Worm (Caenorhabditis elegans) whole organism, L3 larva: ENCODE data around the gene srg-8.

Source experiments
- R02D3.7 ChIP-seq: fragments of 150-350 bp; optimal IDR thresholded peaks from 2 replicates; lab custom pipeline; 2014; ENCODE audit warnings: missing biosample characterization, missing genetic modification characterization
- ama-1 ChIP-seq: fragments of 150-350 bp; optimal IDR thresholded peaks from 2 replicates; lab custom pipeline; 2018
- ceh-16 ChIP-seq: sonication (generic microtip); optimal IDR thresholded peaks from 2 replicates; lab custom pipeline; 2017; ENCODE audit warnings: missing biosample characterization, missing genetic modification characterization
- ceh-28 ChIP-seq: fragments of 150-350 bp; optimal IDR thresholded peaks from 2 replicates; lab custom pipeline; 2014; ENCODE audit warnings: missing biosample characterization, missing genetic modification reagents, missing genetic modification characterization
- ceh-82 ChIP-seq: fragments of 150-350 bp; optimal IDR thresholded peaks from 2 replicates; lab custom pipeline; 2014; ENCODE audit warnings: missing biosample characterization, missing genetic modification characterization
- ceh-9 ChIP-seq: sonication (generic microtip); optimal IDR thresholded peaks from 2 replicates; lab custom pipeline; 2018; ENCODE audit warnings: missing biosample characterization, missing genetic modification characterization
- egl-5 ChIP-seq: fragments of 150-350 bp; optimal IDR thresholded peaks from 2 replicates; lab custom pipeline; 2017; ENCODE audit warnings: missing biosample characterization, missing genetic modification reagents, missing genetic modification characterization, inconsistent platforms
- elt-1 ChIP-seq: fragments of 150-350 bp; optimal IDR thresholded peaks from 2 replicates; lab custom pipeline; 2014; ENCODE audit warnings: missing biosample characterization, missing genetic modification characterization
- elt-3 ChIP-seq, 3 experiments: fragments of 150-350 bp in 1 of 3; sonication (generic microtip) in 2 of 3; optimal IDR thresholded peaks; 2 replicates in 2 of 3; 4 replicates in 1 of 3; lab custom pipeline; 2014 to 2017; ENCODE audit warnings: missing biosample characterization in 3 of 3, missing genetic modification characterization in 3 of 3
- eor-1 ChIP-seq, 2 experiments: fragments of 150-350 bp; optimal IDR thresholded peaks; 2 replicates each; lab custom pipeline; 2014 to 2018; ENCODE audit warnings: missing biosample characterization in 2 of 2, missing genetic modification characterization in 2 of 2
- fkh-2 ChIP-seq: fragments of 150-350 bp; optimal IDR thresholded peaks from 2 replicates; lab custom pipeline; 2014; ENCODE audit warnings: missing biosample characterization, missing genetic modification reagents, missing genetic modification characterization
- hmg-11 ChIP-seq: sonication (generic microtip); optimal IDR thresholded peaks from 2 replicates; lab custom pipeline; 2016; ENCODE audit warnings: missing genetic modification characterization, missing compliant biosample characterization
- jun-1 ChIP-seq: fragments of 150-350 bp; optimal IDR thresholded peaks from 2 replicates; lab custom pipeline; 2014; ENCODE audit warnings: missing biosample characterization, missing genetic modification reagents, missing genetic modification characterization
- lin-39 ChIP-seq: fragments of 150-350 bp; optimal IDR thresholded peaks from 2 replicates; lab custom pipeline; 2018; ENCODE audit warnings: missing biosample characterization, missing genetic modification reagents, missing genetic modification characterization
- mdl-1 ChIP-seq: fragments of 150-350 bp; optimal IDR thresholded peaks from 2 replicates; lab custom pipeline; 2014; ENCODE audit warnings: missing biosample characterization, missing genetic modification characterization
- mml-1 ChIP-seq: fragments of 150-350 bp; sonication (generic microtip); optimal IDR thresholded peaks from 3 replicates; lab custom pipeline; 2014; ENCODE audit warnings: missing biosample characterization, missing genetic modification characterization
- nfya-1 ChIP-seq: sonication (generic microtip); optimal IDR thresholded peaks from 2 replicates; lab custom pipeline; 2017; ENCODE audit warnings: missing genetic modification characterization, mild to moderate bottlenecking, missing compliant biosample characterization, antibody characterized with exemption, moderate library complexity; ENCODE audit not compliant: insufficient read depth
- nhr-11 ChIP-seq: fragments of 150-350 bp; optimal IDR thresholded peaks from 2 replicates; lab custom pipeline; 2014; ENCODE audit warnings: missing biosample characterization, missing genetic modification characterization
- nhr-23 ChIP-seq: fragments of 150-350 bp; optimal IDR thresholded peaks from 2 replicates; lab custom pipeline; 2014; ENCODE audit warnings: missing biosample characterization, missing genetic modification reagents, missing genetic modification characterization
- nhr-237 ChIP-seq: fragments of 150-350 bp; optimal IDR thresholded peaks from 2 replicates; lab custom pipeline; 2014; ENCODE audit warnings: missing biosample characterization, missing genetic modification characterization
- nhr-25 ChIP-seq: sonication (generic microtip); optimal IDR thresholded peaks from 2 replicates; lab custom pipeline; 2017; ENCODE audit warnings: missing biosample characterization, missing genetic modification characterization
- nhr-28 ChIP-seq: fragments of 150-350 bp; optimal IDR thresholded peaks from 2 replicates; lab custom pipeline; 2014; ENCODE audit warnings: missing biosample characterization, missing genetic modification characterization
- nhr-43 ChIP-seq: sonication (generic microtip); optimal IDR thresholded peaks from 2 replicates; lab custom pipeline; 2016; ENCODE audit warnings: mild to moderate bottlenecking, missing genetic modification characterization, missing compliant biosample characterization; ENCODE audit not compliant: poor library complexity, severe bottlenecking
- nhr-67 ChIP-seq: fragments of 150-350 bp; optimal IDR thresholded peaks from 2 replicates; lab custom pipeline; 2014; ENCODE audit warnings: missing biosample characterization, missing genetic modification characterization
- nhr-76 ChIP-seq: fragments of 150-350 bp; sonication (generic microtip); optimal IDR thresholded peaks from 5 replicates; lab custom pipeline; 2014; ENCODE audit warnings: missing biosample characterization, missing genetic modification characterization
- pqm-1 ChIP-seq: fragments of 150-350 bp; optimal IDR thresholded peaks from 2 replicates; lab custom pipeline; 2017; ENCODE audit warnings: missing biosample characterization, missing genetic modification characterization, inconsistent platforms
- skn-1 ChIP-seq: fragments of 150-350 bp; optimal IDR thresholded peaks from 2 replicates; lab custom pipeline; 2014; ENCODE audit warnings: missing biosample characterization, missing genetic modification characterization
- unc-39 ChIP-seq: sonication (generic microtip); optimal IDR thresholded peaks from 4 replicates; lab custom pipeline; 2017; ENCODE audit warnings: missing biosample characterization, missing genetic modification characterization
- unc-62 ChIP-seq: fragments of 150-350 bp; sonication (generic microtip); optimal IDR thresholded peaks from 4 replicates; lab custom pipeline; 2014; ENCODE audit warnings: missing biosample characterization, missing genetic modification reagents, missing genetic modification characterization
- zag-1 ChIP-seq: fragments of 150-350 bp; optimal IDR thresholded peaks from 2 replicates; lab custom pipeline; 2014; ENCODE audit warnings: missing biosample characterization, missing genetic modification characterization
- ztf-11 ChIP-seq: fragments of 150-350 bp; optimal IDR thresholded peaks from 2 replicates; lab custom pipeline; 2014; ENCODE audit warnings: missing biosample characterization, missing genetic modification characterization
- ztf-4 ChIP-seq: fragments of 150-350 bp; optimal IDR thresholded peaks from 2 replicates; lab custom pipeline; 2014; ENCODE audit warnings: missing biosample characterization, missing genetic modification characterization

srg-8 gene

DNA sequence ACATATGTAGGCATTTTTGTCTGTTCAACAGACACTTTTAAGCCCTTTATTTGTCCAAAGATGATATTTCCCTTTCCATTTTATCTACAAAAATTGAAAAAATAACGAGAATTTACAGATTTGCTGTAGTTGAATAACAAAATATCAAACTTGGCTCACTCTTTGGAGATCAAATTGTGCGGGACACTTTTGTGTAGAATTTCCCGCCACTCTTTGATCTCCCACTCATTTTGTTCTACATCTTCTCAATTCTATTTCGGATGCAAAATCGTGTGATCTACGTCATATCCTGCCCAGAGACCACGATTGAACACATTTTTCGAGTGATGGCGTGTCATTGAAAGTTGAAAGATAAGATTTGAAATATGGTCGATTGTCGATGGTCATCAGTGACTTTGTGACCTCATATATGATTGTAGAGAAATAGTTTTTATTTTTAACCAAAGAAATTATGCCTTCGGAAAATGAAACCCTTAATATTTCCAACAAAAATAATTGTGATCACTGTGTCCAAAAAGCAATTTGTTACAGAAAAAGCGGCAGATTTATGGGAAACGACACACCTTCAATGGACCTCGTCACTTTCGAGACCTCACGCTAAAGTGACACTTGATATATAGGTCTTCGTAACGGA lies 37.7 kb downstream of the srg-8 start, which contains the start of gene hot-4:
TSS of gene hot-4 (plus strand) at position 584 of the 634 bp plus-strand sequence.
- TF ChIP-seq nhr-67 (tag; lab: Kevin White, UChicago) (no peak), nhr-11 (tag; lab: Kevin White, UChicago) (no peak), ztf-11 (tag; lab: Kevin White, UChicago) (no peak), elt-1 (tag; lab: Kevin White, UChicago) (no peak), R02D3.7 (no peak)

DNA sequence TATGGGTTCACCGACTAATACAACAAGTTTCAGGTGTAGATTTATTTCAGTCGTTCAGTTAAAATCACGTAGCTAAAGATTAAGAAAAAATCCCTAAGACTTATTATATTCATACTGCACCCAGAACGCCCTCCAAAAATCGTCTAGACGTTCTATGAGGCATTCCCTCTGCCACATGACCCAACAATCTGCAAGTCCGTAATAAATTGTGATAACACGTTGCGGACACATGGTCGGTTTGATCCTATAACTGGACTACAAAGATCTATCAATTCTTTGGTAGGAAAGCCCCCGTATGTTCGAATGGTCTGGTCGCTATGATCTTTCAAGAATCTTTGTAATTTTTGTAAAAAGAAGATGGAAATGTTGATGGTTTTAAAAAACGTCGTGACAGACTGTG lies 38.7 kb downstream of the srg-8 start:
- no peak for TF ChIP-seq egl-5 (tag; lab: Kevin White, UChicago)
- TF ChIP-seq jun-1 (tag; lab: Kevin White, UChicago): no peak
- TF ChIP-seq ceh-82 (tag; lab: Kevin White, UChicago): no peak
- no peak for TF ChIP-seq nhr-11 (tag; lab: Kevin White, UChicago)
- TF ChIP-seq unc-39 (tag; lab: Kevin White, UChicago): no peak
- peak; percentile 92 for TF ChIP-seq nhr-43 (tag; lab: Kevin White, UChicago)
- peak; percentile 36 for TF ChIP-seq nhr-23 (tag; lab: Kevin White, UChicago)
- TF ChIP-seq ztf-11 (tag; lab: Kevin White, UChicago): no peak
- TF ChIP-seq mdl-1 (tag; lab: Kevin White, UChicago): peak; percentile 14
- no peak for TF ChIP-seq ceh-9
- no peak for TF ChIP-seq nfya-1 (tag; lab: Kevin White, UChicago)
- no peak for TF ChIP-seq skn-1
- no peak for TF ChIP-seq lin-39 (tag; lab: Kevin White, UChicago)
- no peak for TF ChIP-seq pqm-1 (tag; lab: Kevin White, UChicago)
- no peak for TF ChIP-seq nhr-76 (tag; lab: Kevin White, UChicago)
- no peak for TF ChIP-seq elt-3 (tag; optimal IDR thresholded peaks at IDR 0.05; lab: Kevin White, UChicago)

DNA sequence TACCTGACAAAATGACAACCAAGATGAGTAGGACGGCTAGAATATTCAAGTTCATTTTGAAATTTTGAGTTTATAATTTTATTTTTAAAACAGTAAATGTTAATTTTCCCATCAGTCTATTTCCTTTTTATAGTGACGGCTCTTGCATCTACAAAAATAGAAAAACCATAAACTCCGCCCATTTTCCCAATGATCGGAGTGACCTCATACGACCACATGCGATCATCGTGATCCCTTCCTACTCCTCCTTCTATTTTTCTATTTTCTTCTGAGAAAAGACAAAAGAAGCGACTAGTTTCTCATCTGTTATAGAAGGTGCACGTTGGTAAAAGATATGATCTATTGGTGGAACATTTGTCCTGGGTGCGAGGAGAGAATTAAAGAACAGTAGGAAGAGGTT lies 39.2 kb downstream of the srg-8 start, which contains the start of gene C23G10.11:
TSS of gene C23G10.11 (minus strand) at position 101 of the 400 bp plus-strand sequence.
- TF ChIP-seq elt-1 (tag; lab: Kevin White, UChicago) (no peak), nhr-25 (no peak), ztf-11 (tag; lab: Kevin White, UChicago) (no peak), nhr-28 (tag; lab: Kevin White, UChicago) (no peak), ceh-82 (tag; lab: Kevin White, UChicago) (no peak), nhr-11 (tag; lab: Kevin White, UChicago) (no peak), ceh-9 (no peak), unc-39 (tag; lab: Kevin White, UChicago) (no peak), ama-1 (no peak), pqm-1 (tag; lab: Kevin White, UChicago) (no peak), nhr-237 (tag; lab: Kevin White, UChicago) (no peak), zag-1 (tag; lab: Kevin White, UChicago) (no peak), mdl-1 (tag; lab: Kevin White, UChicago) (no peak)
- TF ChIP-seq, all 47 proteins: peak for 0

DNA sequence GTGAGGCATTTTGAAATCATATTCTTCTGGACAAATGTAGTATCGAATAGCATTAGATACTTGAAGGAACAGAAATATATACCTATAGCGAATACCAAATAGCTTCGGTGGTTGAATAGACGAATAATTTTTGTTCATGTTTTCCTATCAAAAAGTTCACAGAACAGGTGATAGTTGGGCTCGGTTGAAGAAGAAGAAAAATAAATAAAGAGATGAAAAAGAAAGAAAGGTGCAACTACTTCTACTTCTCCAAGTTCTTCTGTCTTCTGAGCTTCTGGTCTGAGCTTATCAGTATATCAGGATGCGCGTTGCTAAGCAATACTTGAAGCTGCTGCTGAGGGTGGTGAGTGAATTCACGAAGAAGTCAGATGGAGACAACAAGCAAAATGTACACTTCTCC lies 40.7 kb downstream of the srg-8 start, which contains the start of gene C23G10.10:
TSS of gene C23G10.10 (minus strand) at position 101 of the 400 bp plus-strand sequence.
- no peak for TF ChIP-seq nfya-1 (tag; lab: Kevin White, UChicago)
- TF ChIP-seq eor-1 (tag; optimal IDR thresholded peaks at IDR 0.05; lab: Kevin White, UChicago): no peak
- no peak for TF ChIP-seq mdl-1 (tag; lab: Kevin White, UChicago)
- TF ChIP-seq fkh-2 (tag; lab: Kevin White, UChicago): no peak
- TF ChIP-seq skn-1: no peak
- TF ChIP-seq ceh-16 (tag; lab: Kevin White, UChicago): no peak
- TF ChIP-seq hmg-11 (tag; lab: Kevin White, UChicago): no peak
- TF ChIP-seq unc-62: no peak
- TF ChIP-seq nhr-28 (tag; lab: Kevin White, UChicago): no peak
- TF ChIP-seq ztf-11 (tag; lab: Kevin White, UChicago): no peak
- TF ChIP-seq mml-1 (tag; lab: Kevin White, UChicago): no peak
- TF ChIP-seq ztf-4 (tag; lab: Kevin White, UChicago): no peak
- TF ChIP-seq ceh-28 (tag; lab: Kevin White, UChicago): no peak
